Fruit fly (Drosophila melanogaster) whole organism, pupa: ENCODE results near the gene kar.
A peak's percentile ranks its signal among the peaks of the same experiment; 100 is the strongest.

Source experiments
- CG10348 ChIP-seq: fragments of 200-800 bp; sonication (Bioruptor generic); IDR thresholded peaks from 2 replicates; pipeline ENCODE4 v1.3.6; 2022; ENCODE audit warnings: missing biosample characterization, missing genetic modification characterization
- CG12605 ChIP-seq: fragments of 200-800 bp; sonication (Bioruptor generic); IDR thresholded peaks from 2 replicates; pipeline ENCODE4 v1.3.6; 2022; ENCODE audit warnings: missing biosample characterization, missing genetic modification characterization
- CG13204 ChIP-seq: fragments of 200-800 bp; sonication (Bioruptor generic); optimal IDR thresholded peaks from 2 replicates; lab custom pipeline; 2018; ENCODE audit warnings: missing biosample characterization, mild to moderate bottlenecking, missing genetic modification characterization, moderate library complexity
- CG14655 ChIP-seq: fragments of 200-800 bp; sonication (Bioruptor generic); optimal IDR thresholded peaks from 3 replicates; lab custom pipeline; 2017; ENCODE audit warnings: mild to moderate bottlenecking, missing biosample characterization, missing genetic modification reagents, missing genetic modification characterization
- CG15710 ChIP-seq: fragments of 200-800 bp; sonication (Bioruptor generic); optimal IDR thresholded peaks from 2 replicates; lab custom pipeline; 2018; ENCODE audit warnings: missing biosample characterization, mild to moderate bottlenecking, missing genetic modification characterization, moderate library complexity
- CG17806 ChIP-seq: fragments of 200-800 bp; sonication (Bioruptor generic); optimal IDR thresholded peaks from 2 replicates; lab custom pipeline; 2018; ENCODE audit warnings: missing biosample characterization, mild to moderate bottlenecking, missing genetic modification characterization, moderate library complexity
- CG32121 ChIP-seq: fragments of 200-800 bp; sonication (Bioruptor generic); IDR thresholded peaks from 2 replicates; pipeline ENCODE4 v1.3.6; 2022; ENCODE audit warnings: missing biosample characterization, missing genetic modification characterization
- CG34367 ChIP-seq: fragments of 200-800 bp; sonication (Bioruptor generic); optimal IDR thresholded peaks from 2 replicates; lab custom pipeline; 2018; ENCODE audit warnings: missing biosample characterization, mild to moderate bottlenecking, missing genetic modification characterization
- CG4496 ChIP-seq: fragments of 200-800 bp; sonication (Bioruptor generic); IDR thresholded peaks from 3 replicates; pipeline ENCODE4 v1.3.6; 2022; ENCODE audit warnings: missing biosample characterization, missing genetic modification characterization
- CG8159 ChIP-seq: fragments of 200-800 bp; sonication (Bioruptor generic); optimal IDR thresholded peaks from 3 replicates; lab custom pipeline; 2018; ENCODE audit warnings: missing biosample characterization, mild to moderate bottlenecking, missing genetic modification characterization, moderate library complexity
- CG8301 ChIP-seq: fragments of 200-800 bp; sonication (Bioruptor generic); optimal IDR thresholded peaks from 2 replicates; lab custom pipeline; 2018; ENCODE audit warnings: missing biosample characterization, mild to moderate bottlenecking, missing genetic modification characterization
- D1 ChIP-seq: fragments of 200-800 bp; sonication (Bioruptor generic); optimal IDR thresholded peaks from 2 replicates; lab custom pipeline; 2018; ENCODE audit warnings: missing biosample characterization, mild to moderate bottlenecking, missing genetic modification characterization, moderate library complexity
- EcR ChIP-seq: fragments of 200-800 bp; sonication (Bioruptor generic); optimal IDR thresholded peaks from 3 replicates; lab custom pipeline; 2019; ENCODE audit warnings: missing biosample characterization, missing genetic modification characterization, mild to moderate bottlenecking, moderate library complexity, missing genetic modification reagents
- Ets98B ChIP-seq: fragments of 200-800 bp; sonication (Bioruptor generic); IDR thresholded peaks from 2 replicates; pipeline ENCODE4 v1.3.6; 2022; ENCODE audit warnings: missing biosample characterization, missing genetic modification characterization
- Snoo ChIP-seq: fragments of 200-800 bp; sonication (Bioruptor generic); optimal IDR thresholded peaks from 3 replicates; lab custom pipeline; 2017; ENCODE audit warnings: missing biosample characterization, mild to moderate bottlenecking, missing genetic modification characterization, inconsistent platforms
- fd96Ca ChIP-seq: fragments of 200-800 bp; sonication (Bioruptor generic); IDR thresholded peaks from 3 replicates; pipeline ENCODE4 v1.3.6; 2022; ENCODE audit warnings: missing biosample characterization, missing genetic modification characterization
- gl ChIP-seq: fragments of 200-800 bp; sonication (Bioruptor generic); optimal IDR thresholded peaks from 2 replicates; lab custom pipeline; 2018; ENCODE audit warnings: missing biosample characterization, mild to moderate bottlenecking, missing genetic modification characterization
- rn ChIP-seq: fragments of 200-800 bp; sonication (Bioruptor generic); IDR thresholded peaks from 2 replicates; pipeline ENCODE4 v1.3.6; 2022; ENCODE audit warnings: missing biosample characterization, missing genetic modification characterization

Gene kar

DNA sequence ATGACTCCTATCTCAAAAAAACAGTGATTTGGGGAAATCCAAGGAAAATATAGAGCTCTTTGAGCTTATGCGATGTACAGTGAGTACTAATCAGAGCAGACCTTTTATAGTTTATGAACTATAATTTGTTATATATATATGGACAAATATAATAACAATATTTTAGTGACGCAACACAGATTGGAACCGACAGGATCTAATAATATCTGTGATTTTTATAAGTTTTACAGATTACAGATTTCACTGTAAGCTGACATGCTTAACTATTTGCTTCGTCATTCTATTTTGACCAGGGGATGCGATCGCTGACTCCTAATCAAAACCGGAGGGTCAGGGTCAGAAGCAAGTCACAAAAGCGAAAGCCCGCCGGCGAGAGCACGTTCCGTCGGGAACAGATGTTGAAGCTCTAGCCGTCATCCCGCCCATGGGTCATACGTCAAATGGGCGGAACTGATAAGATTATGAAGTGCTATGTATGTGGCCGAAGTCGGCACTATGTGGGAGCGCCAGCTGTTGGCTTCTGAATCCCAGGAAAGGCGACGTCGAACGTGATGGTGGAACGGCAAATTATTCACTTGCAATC is 15.0 kb downstream of the kar start, which contains the start of gene Gnmt:
Gnmt (plus strand) TSS at position 568 of the 583 bp plus-strand sequence.
- TF ChIP-seq CG8301: no peak
- no peak for TF ChIP-seq CG4496 (GFP tag; lab: Robert Waterston, UW)
- no peak for TF ChIP-seq CG17806 (tag; lab: Kevin White, UChicago)
- TF ChIP-seq Snoo (tag; lab: Kevin White, UChicago): no peak

DNA sequence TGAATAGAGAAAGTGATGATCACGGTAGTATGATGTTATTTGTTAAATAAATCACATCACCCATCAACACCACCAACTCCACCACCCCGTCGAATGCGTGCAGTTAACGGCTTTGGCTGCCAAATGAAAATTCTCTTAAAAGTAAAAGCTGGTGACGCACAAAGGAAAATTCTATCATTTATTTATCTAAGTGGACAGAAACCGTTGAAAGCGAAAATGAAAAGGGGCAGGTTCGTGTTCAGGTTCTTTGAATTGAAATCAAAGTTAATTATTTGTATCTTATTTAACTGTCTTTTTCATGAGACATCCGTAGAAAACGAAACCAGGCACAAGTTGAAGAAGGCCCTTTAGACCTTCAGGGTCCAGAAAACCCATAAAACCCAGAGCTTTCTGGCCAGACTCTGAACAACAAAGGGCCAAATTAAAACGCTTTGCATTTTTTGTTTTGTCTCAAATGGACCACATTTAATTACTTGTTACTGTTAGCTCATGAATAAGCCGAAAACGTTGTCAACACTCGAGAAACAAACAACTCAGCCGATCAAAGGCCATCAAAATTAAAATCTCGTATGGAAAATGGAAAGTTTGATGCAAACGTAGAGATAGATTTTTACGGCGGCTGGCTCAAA is 22.8 kb downstream of the kar start:
- no peak for TF ChIP-seq EcR (GFP tag; lab: Kevin White, UChicago)
- no peak for TF ChIP-seq Snoo (tag; lab: Kevin White, UChicago)
- TF ChIP-seq CG17806 (tag; lab: Kevin White, UChicago): no peak

- TF ChIP-seq CG4496 (GFP tag; lab: Robert Waterston, UW) (peak; percentile 72; the same call in 2 of the 3 replicates), CG32121 (GFP tag; lab: Robert Waterston, UW) (no peak), Ets98B (GFP tag; lab: Robert Waterston, UW) (0 out of 2 replicates have a peak, but pooled peaks have one; percentile 17), CG14655 (GFP tag; lab: Kevin White, UChicago) (no peak), rn (GFP tag; lab: Robert Waterston, UW) (no peak)
These were observed 26.6 kb downstream of the kar start, which contains the start of gene CG14395 for dm6 chr3R:12662531-12662930. Gene CG14395, plus strand, starts transcription at chr3R:12662831.

dm6 chr3R:12656946-12657566 is 32.1 kb downstream of the kar start:
- TF ChIP-seq CG15710 (no peak), gl (tag; lab: Kevin White, UChicago) (no peak), CG8159 (no peak), Snoo (tag; lab: Kevin White, UChicago) (no peak), CG8301 (no peak), rn (GFP tag; lab: Robert Waterston, UW) (no peak), D1 (tag; lab: Kevin White, UChicago) (no peak), CG13204 (GFP tag; lab: Kevin White, UChicago) (no peak), EcR (GFP tag; lab: Kevin White, UChicago) (no peak), CG32121 (GFP tag; lab: Robert Waterston, UW) (no peak), CG10348 (GFP tag; lab: Robert Waterston, UW) (no peak), CG17806 (tag; lab: Kevin White, UChicago) (no peak), CG12605 (GFP tag; lab: Robert Waterston, UW) (no peak), fd96Ca (no peak)

- TF ChIP-seq CG4496 (GFP tag; lab: Robert Waterston, UW) (no peak), CG15710 (no peak), CG34367 (no peak), EcR (GFP tag; lab: Kevin White, UChicago) (no peak), rn (GFP tag; lab: Robert Waterston, UW) (no peak), CG8301 (no peak), fd96Ca (no peak)
These were observed 34.9 kb downstream of the kar start, which contains the start of gene CG6225 for dm6 chr3R:12654253-12654623. Gene CG6225, plus strand, starts transcription at chr3R:12654577.

- TF ChIP-seq gl (tag; lab: Kevin White, UChicago) (no peak), rn (GFP tag; lab: Robert Waterston, UW) (peak; percentile 46), CG10348 (GFP tag; lab: Robert Waterston, UW) (peak; percentile 52; the same call in 1 of the 2 replicates), CG32121 (GFP tag; lab: Robert Waterston, UW) (peak; percentile 79), CG13204 (GFP tag; lab: Kevin White, UChicago) (no peak), CG34367 (no peak), CG14655 (GFP tag; lab: Kevin White, UChicago) (peak; percentile 55), fd96Ca (peak; percentile 80), CG8301 (peak; percentile 47), CG4496 (GFP tag; lab: Robert Waterston, UW) (0 out of 3 replicates have a peak, but pooled peaks have one; percentile 18), Ets98B (GFP tag; lab: Robert Waterston, UW) (peak; percentile 46)
These were observed 35.5 kb downstream of the kar start for dm6 chr3R:12653511-12654252.

DNA sequence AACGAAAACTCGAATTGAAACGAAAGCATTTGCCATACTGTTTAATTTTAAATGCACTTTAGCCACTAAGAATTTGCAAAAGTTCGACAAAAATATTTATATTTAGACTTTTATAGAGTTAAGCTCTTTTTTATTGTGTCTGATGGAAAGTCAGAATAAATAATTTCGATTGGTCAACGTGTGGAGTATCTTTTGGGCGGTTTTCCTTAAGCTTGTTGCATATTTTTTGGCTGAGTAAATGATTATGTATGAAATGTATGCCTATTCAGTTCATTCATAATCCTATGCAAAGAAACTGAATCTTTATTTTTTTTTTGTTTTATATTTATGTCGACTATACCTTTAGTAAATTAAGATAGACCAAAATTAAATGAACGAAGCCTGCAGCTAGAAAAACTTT is 36.4 kb downstream of the kar start:
- TF ChIP-seq gl (tag; lab: Kevin White, UChicago) (no peak), D1 (tag; lab: Kevin White, UChicago) (no peak), CG13204 (GFP tag; lab: Kevin White, UChicago) (no peak), CG14655 (GFP tag; lab: Kevin White, UChicago) (no peak), fd96Ca (no peak), EcR (GFP tag; lab: Kevin White, UChicago) (no peak), CG10348 (GFP tag; lab: Robert Waterston, UW) (no peak)
